Fruit fly (Drosophila melanogaster): Measurements from ENCODE around the gene CG34174.

Gene CG34174

dm6 chr2L:2217067-2217684 lies 3.1 kb downstream of the CG34174 start, which contains the start of the genes CG15386, CG42371 and mio (continued):
- TF ChIP-seq CG3281 (GFP tag; optimal IDR thresholded peaks at IDR 0.05) = peak; percentile 10
- TF ChIP-seq NC2β (GFP tag; optimal IDR thresholded peaks at IDR 0.05) = no peak
- peak; percentile 65; the same call in 2 of the 3 replicates for TF ChIP-seq CG6791 (GFP tag; IDR thresholded peaks at IDR 0.05; ENCODE audit: partially characterized antibody)
- peak; percentile 39 for TF ChIP-seq CG17186 (GFP tag; optimal IDR thresholded peaks at IDR 0.05)
- no peak for TF ChIP-seq zfh1 (GFP tag; IDR thresholded peaks at IDR 0.05)
- TF ChIP-seq CG10366 (GFP tag; IDR thresholded peaks at IDR 0.05) = no peak
- TF ChIP-seq CG3407 (GFP tag; optimal IDR thresholded peaks at IDR 0.05) = no peak
- TF ChIP-seq esg (GFP tag; conservative IDR thresholded peaks at IDR 0.05) = no peak
- no peak for TF ChIP-seq fd64A (GFP tag; optimal IDR thresholded peaks at IDR 0.05)
- TF ChIP-seq CG7987 (GFP tag; optimal IDR thresholded peaks at IDR 0.05) = no peak
- no peak for TF ChIP-seq CG9727 (GFP tag; optimal IDR thresholded peaks at IDR 0.05)
- no peak for TF ChIP-seq gcm (GFP tag; optimal IDR thresholded peaks at IDR 0.05)
- no peak for TF ChIP-seq crol (GFP tag; IDR thresholded peaks at IDR 0.05)
- TF ChIP-seq trem (tag; optimal IDR thresholded peaks at IDR 0.05) = peak; percentile 8
- no peak for TF ChIP-seq ham (GFP tag; IDR thresholded peaks at IDR 0.05)
- TF ChIP-seq ATbp (GFP tag; optimal IDR thresholded peaks at IDR 0.05) = no peak
- TF ChIP-seq Jarid2 (GFP tag; optimal IDR thresholded peaks at IDR 0.05) = no peak
- no peak for TF ChIP-seq kah (GFP tag; optimal IDR thresholded peaks at IDR 0.05)
- TF ChIP-seq CG13424 (tag; optimal IDR thresholded peaks at IDR 0.05) = no peak
- peak; percentile 72 for TF ChIP-seq dm (GFP tag; optimal IDR thresholded peaks at IDR 0.05)
- TF ChIP-seq NfI (GFP tag; optimal IDR thresholded peaks at IDR 0.05) = peak; percentile 14
- no peak for TF ChIP-seq E2f1 (GFP tag; IDR thresholded peaks at IDR 0.05)
- TF ChIP-seq D (optimal IDR thresholded peaks at IDR 0.05) = no peak
- no peak for TF ChIP-seq D (GFP tag; optimal IDR thresholded peaks at IDR 0.05)
- TF ChIP-seq CG10209 (GFP tag; optimal IDR thresholded peaks at IDR 0.05) = no peak
- no peak for TF ChIP-seq Atf3 (GFP tag; optimal IDR thresholded peaks at IDR 0.05)
- peak; percentile 57 for TF ChIP-seq cwo (GFP tag; optimal IDR thresholded peaks at IDR 0.05)
- no peak for TF ChIP-seq CG14050 (GFP tag; IDR thresholded peaks at IDR 0.05)
- TF ChIP-seq stwl (tag; optimal IDR thresholded peaks at IDR 0.05) = peak; percentile 80
- no peak for TF ChIP-seq Lpt (GFP tag; optimal IDR thresholded peaks at IDR 0.05)
- peak; percentile 44 for TF ChIP-seq Xrp1 (GFP tag; IDR thresholded peaks at IDR 0.05)
- TF ChIP-seq CG13775 (GFP tag; optimal IDR thresholded peaks at IDR 0.05) = no peak
- TF ChIP-seq CG10267 (tag; optimal IDR thresholded peaks at IDR 0.05) = peak; percentile 93
- no peak for TF ChIP-seq HLH3B (GFP tag; IDR thresholded peaks at IDR 0.05)
- TF ChIP-seq pfk (GFP tag; optimal IDR thresholded peaks at IDR 0.05) = no peak
- TF ChIP-seq CG10462 (GFP tag; optimal IDR thresholded peaks at IDR 0.05) = no peak
- no peak for TF ChIP-seq Mes4 (GFP tag; optimal IDR thresholded peaks at IDR 0.05)
- TF ChIP-seq CG5953 (GFP tag; IDR thresholded peaks at IDR 0.05) = no peak
- peak; percentile 71 for TF ChIP-seq cg (GFP tag; optimal IDR thresholded peaks at IDR 0.05)
- TF ChIP-seq CG30020 (tag; optimal IDR thresholded peaks at IDR 0.05) = no peak
- peak; percentile 45 for TF ChIP-seq ato (GFP tag; IDR thresholded peaks at IDR 0.05; ENCODE audit: partially characterized antibody)
- TF ChIP-seq CG7745 (tag; optimal IDR thresholded peaks at IDR 0.05) = no peak
- no peak for TF ChIP-seq ind (GFP tag; optimal IDR thresholded peaks at IDR 0.05)
- TF ChIP-seq fru (optimal IDR thresholded peaks at IDR 0.05) = no peak
- TF ChIP-seq CG9797 (GFP tag; optimal IDR thresholded peaks at IDR 0.05) = peak; percentile 18
- no peak for TF ChIP-seq cato (GFP tag; optimal IDR thresholded peaks at IDR 0.05; ENCODE audit: borderline replicate concordance)
- no peak for TF ChIP-seq Dad (GFP tag; optimal IDR thresholded peaks at IDR 0.05)
- TF ChIP-seq CHES-1-like (GFP tag; optimal IDR thresholded peaks at IDR 0.05) = peak; percentile 59
- no peak for TF ChIP-seq Taf1 (GFP tag; IDR thresholded peaks at IDR 0.05)
- TF ChIP-seq Stat92E (GFP tag; optimal IDR thresholded peaks at IDR 0.05) = no peak
- peak; percentile 81 for TF ChIP-seq CG14710 (tag; optimal IDR thresholded peaks at IDR 0.05)

Measured in whole organism, embryonic.